Worm (Caenorhabditis elegans) whole organism, mixed stage, embryonic: ENCODE data around the gene Y64H9A.2.

Experiments
- M03D4.4 ChIP-seq: sonication (generic microtip); optimal IDR thresholded peaks from 2 replicates; lab custom pipeline; 2017; ENCODE audit warnings: mild to moderate bottlenecking, missing genetic modification characterization, missing compliant biosample characterization
- bed-3 ChIP-seq: fragments of 200-800 bp; sonication (Bioruptor generic); optimal IDR thresholded peaks from 3 replicates; lab custom pipeline; 2018; ENCODE audit warnings: mild to moderate bottlenecking, missing genetic modification characterization, moderate library complexity, missing compliant biosample characterization
- blmp-1 ChIP-seq: fragments of 150-350 bp; optimal IDR thresholded peaks from 2 replicates; lab custom pipeline; 2014; ENCODE audit warnings: missing biosample characterization, missing genetic modification characterization
- ceh-43 ChIP-seq: fragments of 200-800 bp; sonication (Bioruptor generic); optimal IDR thresholded peaks from 2 replicates; lab custom pipeline; 2018; ENCODE audit warnings: mild to moderate bottlenecking, missing genetic modification characterization, moderate library complexity, missing compliant biosample characterization
- ceh-83 ChIP-seq: fragments of 200-800 bp; sonication (Bioruptor generic); optimal IDR thresholded peaks from 2 replicates; lab custom pipeline; 2018; ENCODE audit warnings: mild to moderate bottlenecking, missing genetic modification characterization, missing compliant biosample characterization
- cnd-1 ChIP-seq: fragments of 200-800 bp; sonication (Bioruptor generic); optimal IDR thresholded peaks from 2 replicates; lab custom pipeline; 2018; ENCODE audit warnings: mild to moderate bottlenecking, missing genetic modification characterization, missing compliant biosample characterization
- drap-1 ChIP-seq: fragments of 200-800 bp; sonication (Bioruptor generic); optimal IDR thresholded peaks from 3 replicates; lab custom pipeline; 2018; ENCODE audit warnings: mild to moderate bottlenecking, missing genetic modification characterization, missing compliant biosample characterization
- elt-1 ChIP-seq: sonication (generic microtip); optimal IDR thresholded peaks from 2 replicates; lab custom pipeline; 2017; ENCODE audit warnings: missing genetic modification characterization, mild to moderate bottlenecking, missing compliant biosample characterization, antibody characterized with exemption, moderate library complexity, borderline replicate concordance; ENCODE audit not compliant: insufficient read depth
- flh-1 ChIP-seq: fragments of 200-800 bp; sonication (Bioruptor generic); optimal IDR thresholded peaks from 2 replicates; lab custom pipeline; 2018; ENCODE audit warnings: mild to moderate bottlenecking, missing genetic modification characterization, moderate library complexity, missing compliant biosample characterization
- ham-2 ChIP-seq: fragments of 200-800 bp; sonication (Bioruptor generic); optimal IDR thresholded peaks from 2 replicates; lab custom pipeline; 2018; ENCODE audit warnings: mild to moderate bottlenecking, missing genetic modification characterization, missing compliant biosample characterization
- hlh-1 ChIP-seq: fragments of 150-350 bp; optimal IDR thresholded peaks from 2 replicates; lab custom pipeline; 2014; ENCODE audit warnings: missing biosample characterization, missing genetic modification reagents, missing genetic modification characterization
- lin-13 ChIP-seq: fragments of 150-350 bp; optimal IDR thresholded peaks from 2 replicates; lab custom pipeline; 2014; ENCODE audit warnings: missing biosample characterization, missing genetic modification characterization
- lin-32 ChIP-seq: fragments of 200-800 bp; sonication (Bioruptor generic); optimal IDR thresholded peaks from 2 replicates; lab custom pipeline; 2018; ENCODE audit warnings: mild to moderate bottlenecking, missing genetic modification characterization, missing compliant biosample characterization
- mep-1 ChIP-seq: fragments of 150-350 bp; optimal IDR thresholded peaks from 2 replicates; lab custom pipeline; 2017; ENCODE audit warnings: missing biosample characterization, missing genetic modification reagents, missing genetic modification characterization, inconsistent platforms
- mls-2 ChIP-seq: sonication (generic microtip); optimal IDR thresholded peaks from 2 replicates; lab custom pipeline; 2016; ENCODE audit warnings: mild to moderate bottlenecking, missing genetic modification characterization, moderate library complexity, missing compliant biosample characterization
- nhr-12 ChIP-seq: fragments of 150-350 bp; optimal IDR thresholded peaks from 2 replicates; lab custom pipeline; 2014; ENCODE audit warnings: missing biosample characterization, missing genetic modification characterization
- nhr-2 ChIP-seq: fragments of 150-350 bp; optimal IDR thresholded peaks from 2 replicates; lab custom pipeline; 2014; ENCODE audit warnings: missing biosample characterization, missing genetic modification characterization
- nhr-28 ChIP-seq: fragments of 150-350 bp; optimal IDR thresholded peaks from 2 replicates; lab custom pipeline; 2014; ENCODE audit warnings: missing biosample characterization, missing genetic modification characterization
- pha-4 ChIP-seq: fragments of 150-350 bp; optimal IDR thresholded peaks from 2 replicates; lab custom pipeline; 2018; ENCODE audit warnings: missing biosample characterization, missing genetic modification reagents, missing genetic modification characterization
- sem-2 ChIP-seq: fragments of 200-800 bp; sonication (Bioruptor generic); optimal IDR thresholded peaks from 2 replicates; lab custom pipeline; 2018; ENCODE audit warnings: mild to moderate bottlenecking, missing genetic modification characterization, missing compliant biosample characterization
- snpc-4 ChIP-seq: fragments of 150-350 bp; optimal IDR thresholded peaks from 2 replicates; lab custom pipeline; 2014; ENCODE audit warnings: missing biosample characterization, missing genetic modification characterization
- sptf-1 ChIP-seq: sonication (generic microtip); optimal IDR thresholded peaks from 2 replicates; lab custom pipeline; 2017; ENCODE audit warnings: mild to moderate bottlenecking, missing genetic modification characterization, moderate library complexity, missing compliant biosample characterization
- tbx-8 ChIP-seq: fragments of 200-800 bp; sonication (Bioruptor generic); optimal IDR thresholded peaks from 2 replicates; lab custom pipeline; 2018; ENCODE audit warnings: mild to moderate bottlenecking, missing genetic modification characterization, moderate library complexity, missing compliant biosample characterization
- unc-120 ChIP-seq: sonication (generic microtip); optimal IDR thresholded peaks from 2 replicates; lab custom pipeline; 2017; ENCODE audit warnings: missing genetic modification characterization, missing compliant biosample characterization; ENCODE audit not compliant: poor library complexity, severe bottlenecking
- unc-62 ChIP-seq: fragments of 150-350 bp; optimal IDR thresholded peaks from 2 replicates; lab custom pipeline; 2014; ENCODE audit warnings: missing biosample characterization, missing genetic modification reagents, missing genetic modification characterization
- ztf-11 ChIP-seq: fragments of 150-350 bp; optimal IDR thresholded peaks from 2 replicates; lab custom pipeline; 2014; ENCODE audit warnings: missing biosample characterization, missing genetic modification characterization

Gene Y64H9A.2

ce11 chrX:5056199-5056598 lies 12.4 kb downstream of the Y64H9A.2 start:
- TF ChIP-seq sptf-1 (tag; lab: Kevin White, UChicago) (peak; percentile 89), sem-2 (GFP tag; lab: Kevin White, UChicago) (peak; percentile 31), lin-32 (GFP tag; lab: Kevin White, UChicago) (peak; percentile 73), ceh-43 (GFP tag; lab: Kevin White, UChicago) (peak; percentile 64), M03D4.4 (tag; lab: Kevin White, UChicago) (peak; percentile 78), bed-3 (GFP tag; lab: Kevin White, UChicago) (peak; percentile 68), tbx-8 (peak; percentile 81), ceh-83 (GFP tag; lab: Kevin White, UChicago) (peak; percentile 80), flh-1 (GFP tag; lab: Kevin White, UChicago) (peak; percentile 26), mls-2 (peak; percentile 90)

- TF ChIP-seq blmp-1 (no peak), drap-1 (no peak), hlh-1 (tag; lab: Kevin White, UChicago) (no peak), ham-2 (GFP tag; lab: Kevin White, UChicago) (no peak), mep-1 (tag; lab: Kevin White, UChicago) (no peak), snpc-4 (tag; lab: Kevin White, UChicago) (no peak), ceh-83 (GFP tag; lab: Kevin White, UChicago) (no peak)
Observed at ce11 chrX:5059163-5059562, 15.4 kb downstream of the Y64H9A.2 start, which contains the start of gene C24H10.4. TSS of gene C24H10.4 (minus strand) at chrX:5059263.

- TF ChIP-seq hlh-1 (tag; lab: Kevin White, UChicago): no peak
Observed at ce11 chrX:5060756-5061155, 17.0 kb downstream of the Y64H9A.2 start, which contains the start of gene C24H10.3. TSS of gene C24H10.3 (plus strand) at chrX:5061056.

DNA sequence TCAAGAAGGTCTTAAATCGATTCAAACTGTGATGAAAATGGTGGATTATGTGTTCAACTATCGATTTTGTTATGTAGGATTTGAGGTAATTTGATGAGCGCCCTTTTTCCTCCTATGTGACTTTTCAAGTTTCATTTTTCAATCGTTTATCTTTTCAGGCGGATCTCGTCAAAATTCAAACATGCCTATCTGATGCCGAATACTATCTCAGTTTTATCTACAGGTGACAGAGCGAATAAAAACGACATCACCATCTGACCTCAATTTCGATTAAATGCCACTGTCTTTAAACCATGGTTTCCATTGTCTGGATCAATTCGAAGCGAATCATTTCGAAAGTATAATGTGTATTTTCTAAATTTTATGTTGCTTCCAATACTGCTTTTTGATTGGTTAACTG lies 18.0 kb downstream of the Y64H9A.2 start:
- peak; percentile 75 for TF ChIP-seq elt-1 (tag; lab: Kevin White, UChicago)
- no peak for TF ChIP-seq blmp-1

DNA sequence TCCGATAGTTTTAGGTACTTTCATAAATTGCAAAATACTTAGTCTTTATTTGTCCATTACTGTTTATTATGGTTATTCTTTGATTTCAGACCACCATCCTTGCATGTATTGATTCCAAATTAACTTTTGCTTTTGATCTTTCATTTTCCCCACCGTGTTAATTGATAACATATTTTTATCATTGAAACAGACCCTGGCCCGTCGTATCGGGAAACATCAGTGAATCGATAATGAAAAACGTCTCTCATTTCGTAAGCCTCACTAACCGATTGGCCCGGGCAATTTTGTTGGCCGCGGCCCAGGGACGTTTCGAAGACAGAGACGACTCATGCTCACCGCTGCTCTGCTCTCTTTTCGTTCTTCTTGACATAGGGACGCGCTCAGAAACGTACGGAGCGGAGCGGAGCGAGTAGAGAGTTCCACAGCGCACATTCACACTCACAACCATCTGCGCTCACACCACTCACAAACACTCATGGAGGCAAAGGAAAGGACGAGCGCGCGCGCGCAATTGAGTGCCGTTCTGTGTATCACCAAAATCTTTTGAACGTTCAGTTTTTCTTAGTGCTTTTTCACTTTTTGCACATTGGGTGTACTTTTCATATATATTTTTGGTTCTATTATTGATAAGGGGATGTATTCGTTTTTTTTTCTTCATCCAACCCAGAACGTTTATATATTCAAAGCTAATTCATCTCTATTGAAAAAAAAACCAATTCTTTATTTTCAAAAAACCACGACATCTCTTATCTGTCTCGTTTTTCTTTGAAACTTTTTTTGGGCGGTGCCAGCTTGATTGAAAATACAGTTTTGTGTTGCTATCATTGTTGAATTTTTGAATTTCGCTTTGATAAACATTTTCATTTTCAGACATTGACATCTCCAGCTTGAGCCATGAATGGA lies 20.2 kb downstream of the Y64H9A.2 start, which contains the start of gene C24H10.2:
C24H10.2 (plus strand) TSS at position 853 of the 903 bp plus-strand sequence.
- TF ChIP-seq unc-120 (tag; lab: Kevin White, UChicago) (peak; percentile 45), lin-13 (tag; lab: Kevin White, UChicago) (peak; percentile 3), cnd-1 (tag; lab: Kevin White, UChicago) (peak; percentile 48), ztf-11 (tag; lab: Kevin White, UChicago) (no peak), drap-1 (peak; percentile 22), mls-2 (peak; percentile 27), pha-4 (tag; lab: Kevin White, UChicago) (peak; percentile 48), elt-1 (tag; lab: Kevin White, UChicago) (no peak), snpc-4 (tag; lab: Kevin White, UChicago) (no peak), ceh-43 (GFP tag; lab: Kevin White, UChicago) (no peak), nhr-12 (tag; lab: Kevin White, UChicago) (no peak), hlh-1 (tag; lab: Kevin White, UChicago) (no peak), sptf-1 (tag; lab: Kevin White, UChicago) (peak; percentile 9), lin-32 (GFP tag; lab: Kevin White, UChicago) (no peak)

- no peak for TF ChIP-seq unc-62
- TF ChIP-seq tbx-8: no peak
- TF ChIP-seq snpc-4 (tag; lab: Kevin White, UChicago): no peak
- TF ChIP-seq ceh-83 (GFP tag; lab: Kevin White, UChicago): no peak
- TF ChIP-seq hlh-1 (tag; lab: Kevin White, UChicago): no peak
- no peak for TF ChIP-seq ztf-11 (tag; lab: Kevin White, UChicago)
- no peak for TF ChIP-seq blmp-1
- TF ChIP-seq drap-1: no peak
- TF ChIP-seq sptf-1 (tag; lab: Kevin White, UChicago): no peak
- TF ChIP-seq ceh-43 (GFP tag; lab: Kevin White, UChicago): no peak
- TF ChIP-seq M03D4.4 (tag; lab: Kevin White, UChicago): no peak
- TF ChIP-seq nhr-28 (tag; lab: Kevin White, UChicago): no peak
- no peak for TF ChIP-seq nhr-2 (tag; lab: Kevin White, UChicago)
Observed at ce11 chrX:5066570-5066969, 22.8 kb downstream of the Y64H9A.2 start.
